Fruit fly (Drosophila melanogaster) whole organism, embryonic: ENCODE results near the gene CG1074.

Source experiments
- Bgb ChIP-seq: fragments of 200-800 bp; sonication (Bioruptor generic); IDR thresholded peaks from 2 replicates; pipeline ENCODE4 v1.3.6; 2022; ENCODE audit warnings: missing biosample characterization, missing genetic modification characterization; ENCODE audit not compliant: partially characterized antibody
- CG10366 ChIP-seq: fragments of 200-800 bp; sonication (Bioruptor generic); IDR thresholded peaks from 2 replicates; pipeline ENCODE4 v1.3.6; 2022; ENCODE audit warnings: missing biosample characterization, missing genetic modification characterization
- CG11247 ChIP-seq: fragments of 200-800 bp; sonication (Bioruptor generic); IDR thresholded peaks from 2 replicates; pipeline ENCODE4 v1.3.6; 2022; ENCODE audit warnings: missing biosample characterization, missing genetic modification characterization
- CG13287 ChIP-seq: fragments of 200-800 bp; sonication (Bioruptor generic); IDR thresholded peaks from 2 replicates; pipeline ENCODE4 v1.3.6; 2022; ENCODE audit warnings: missing biosample characterization, missing genetic modification characterization; ENCODE audit not compliant: partially characterized antibody
- CG14860 ChIP-seq: fragments of 200-800 bp; sonication (Bioruptor generic); IDR thresholded peaks from 3 replicates; pipeline ENCODE4 v1.3.6; 2022; ENCODE audit warnings: missing biosample characterization, missing genetic modification characterization; ENCODE audit not compliant: partially characterized antibody
- CG15073 ChIP-seq: fragments of 200-800 bp; sonication (Bioruptor generic); optimal IDR thresholded peaks from 2 replicates; lab custom pipeline; 2016; ENCODE audit warnings: missing biosample characterization, missing genetic modification characterization
- CG15479 ChIP-seq: fragments of 200-800 bp; sonication (Bioruptor generic); optimal IDR thresholded peaks from 3 replicates; lab custom pipeline; 2019; ENCODE audit warnings: missing biosample characterization, mild to moderate bottlenecking, missing genetic modification characterization, moderate library complexity
- CG34376 ChIP-seq: fragments of 200-800 bp; sonication (Bioruptor generic); optimal IDR thresholded peaks from 2 replicates; lab custom pipeline; 2018; ENCODE audit warnings: missing biosample characterization, mild to moderate bottlenecking, missing genetic modification characterization
- CG42726 ChIP-seq: fragments of 200-800 bp; sonication (Bioruptor generic); IDR thresholded peaks from 2 replicates; pipeline ENCODE4 v1.3.6; 2022; ENCODE audit warnings: missing biosample characterization, missing genetic modification characterization; ENCODE audit not compliant: partially characterized antibody
- CG4617 ChIP-seq: fragments of 200-800 bp; sonication (Bioruptor generic); optimal IDR thresholded peaks from 3 replicates; lab custom pipeline; 2016; ENCODE audit warnings: missing biosample characterization, missing genetic modification characterization, borderline replicate concordance
- CG5180 ChIP-seq: fragments of 200-800 bp; sonication (Bioruptor generic); optimal IDR thresholded peaks from 3 replicates; lab custom pipeline; 2017; ENCODE audit warnings: missing biosample characterization, missing genetic modification characterization, mild to moderate bottlenecking, moderate library complexity, missing genetic modification reagents
- CG9437 ChIP-seq: fragments of 200-800 bp; sonication (Bioruptor generic); optimal IDR thresholded peaks from 2 replicates; lab custom pipeline; 2018; ENCODE audit warnings: missing biosample characterization, mild to moderate bottlenecking, missing genetic modification characterization
- D19B ChIP-seq: fragments of 200-800 bp; sonication (Bioruptor generic); optimal IDR thresholded peaks from 2 replicates; lab custom pipeline; 2017; ENCODE audit warnings: missing biosample characterization, mild to moderate bottlenecking, missing genetic modification characterization
- Fer1 ChIP-seq: fragments of 200-800 bp; sonication (Bioruptor generic); optimal IDR thresholded peaks from 2 replicates; lab custom pipeline; 2017; ENCODE audit warnings: missing biosample characterization, mild to moderate bottlenecking, missing genetic modification characterization
- GATAe ChIP-seq: fragments of 200-800 bp; sonication (Bioruptor generic); conservative IDR thresholded peaks from 2 replicates; pipeline ENCODE4 v1.3.6; 2022; ENCODE audit warnings: missing biosample characterization, missing genetic modification characterization
- HLH4C ChIP-seq: fragments of 200-800 bp; sonication (Bioruptor generic); IDR thresholded peaks from 3 replicates; pipeline ENCODE4 v1.3.6; 2022; ENCODE audit warnings: missing biosample characterization, missing genetic modification characterization; ENCODE audit not compliant: partially characterized antibody
- Hey ChIP-seq: fragments of 200-800 bp; sonication (Bioruptor generic); optimal IDR thresholded peaks from 3 replicates; lab custom pipeline; 2018; ENCODE audit warnings: missing biosample characterization, mild to moderate bottlenecking, missing genetic modification characterization
- Pdp1 ChIP-seq, 2 experiments: fragments of 200-800 bp; sonication (Bioruptor generic); optimal IDR thresholded peaks; 3 replicates each; lab custom pipeline; 2016; ENCODE audit warnings: missing biosample characterization in 2 of 2, missing genetic modification characterization in 2 of 2, mild to moderate bottlenecking in 1 of 2, moderate library complexity in 1 of 2
- Scr ChIP-seq: fragments of 200-800 bp; sonication (Bioruptor generic); IDR thresholded peaks from 2 replicates; pipeline ENCODE4 v1.3.6; 2022; ENCODE audit warnings: missing biosample characterization, missing genetic modification characterization; ENCODE audit not compliant: partially characterized antibody
- Ssrp ChIP-seq: fragments of 200-800 bp; sonication (Bioruptor generic); optimal IDR thresholded peaks from 2 replicates; lab custom pipeline; 2018; ENCODE audit warnings: missing biosample characterization, mild to moderate bottlenecking, missing genetic modification characterization, moderate library complexity
- amos ChIP-seq: fragments of 200-800 bp; sonication (Bioruptor generic); IDR thresholded peaks from 2 replicates; pipeline ENCODE4 v1.3.6; 2022; ENCODE audit warnings: missing biosample characterization, missing genetic modification characterization; ENCODE audit not compliant: partially characterized antibody
- bbx ChIP-seq: fragments of 200-800 bp; sonication (Bioruptor generic); IDR thresholded peaks from 2 replicates; pipeline ENCODE4 v1.3.6; 2022; ENCODE audit warnings: missing biosample characterization, missing genetic modification characterization; ENCODE audit not compliant: partially characterized antibody
- bcd ChIP-seq: fragments of 200-800 bp; sonication (Bioruptor generic); optimal IDR thresholded peaks from 2 replicates; lab custom pipeline; 2017; ENCODE audit warnings: missing biosample characterization, mild to moderate bottlenecking, missing genetic modification characterization
- cg ChIP-seq: fragments of 200-800 bp; sonication (Bioruptor generic); optimal IDR thresholded peaks from 3 replicates; lab custom pipeline; 2019; ENCODE audit warnings: missing biosample characterization, mild to moderate bottlenecking, missing genetic modification characterization, moderate library complexity
- crc ChIP-seq: fragments of 200-800 bp; sonication (Bioruptor generic); optimal IDR thresholded peaks from 2 replicates; lab custom pipeline; 2016; ENCODE audit warnings: missing biosample characterization, missing genetic modification characterization
- exex ChIP-seq: fragments of 200-800 bp; sonication (Bioruptor generic); optimal IDR thresholded peaks from 4 replicates; lab custom pipeline; 2018; ENCODE audit warnings: missing biosample characterization, mild to moderate bottlenecking, missing genetic modification characterization, moderate library complexity
- grn ChIP-seq: fragments of 200-800 bp; sonication (Bioruptor generic); optimal IDR thresholded peaks from 3 replicates; lab custom pipeline; 2017; ENCODE audit warnings: missing biosample characterization, missing genetic modification characterization
- gsb-n ChIP-seq: fragments of 200-800 bp; sonication (Bioruptor generic); optimal IDR thresholded peaks from 3 replicates; lab custom pipeline; 2018; ENCODE audit warnings: missing biosample characterization, mild to moderate bottlenecking, missing genetic modification characterization
- ind ChIP-seq: fragments of 200-800 bp; sonication (Bioruptor generic); optimal IDR thresholded peaks from 3 replicates; lab custom pipeline; 2016; ENCODE audit warnings: missing biosample characterization, missing genetic modification characterization
- mirr ChIP-seq: fragments of 200-800 bp; sonication (Bioruptor generic); optimal IDR thresholded peaks from 3 replicates; lab custom pipeline; 2018; ENCODE audit warnings: missing biosample characterization, mild to moderate bottlenecking, missing genetic modification characterization
- mld ChIP-seq: fragments of 200-800 bp; sonication (Bioruptor generic); IDR thresholded peaks from 3 replicates; pipeline ENCODE4 v1.3.6; 2022; ENCODE audit warnings: missing biosample characterization, missing genetic modification characterization; ENCODE audit not compliant: partially characterized antibody
- nerfin-2 ChIP-seq: fragments of 200-800 bp; sonication (Bioruptor generic); IDR thresholded peaks from 2 replicates; pipeline ENCODE4 v1.3.6; 2022; ENCODE audit warnings: missing biosample characterization, missing genetic modification characterization; ENCODE audit not compliant: partially characterized antibody
- nmo ChIP-seq: fragments of 200-800 bp; sonication (Bioruptor generic); optimal IDR thresholded peaks from 2 replicates; lab custom pipeline; 2018; ENCODE audit warnings: missing biosample characterization, mild to moderate bottlenecking, missing genetic modification characterization, moderate library complexity
- sd ChIP-seq: fragments of 200-800 bp; sonication (Bioruptor generic); optimal IDR thresholded peaks from 3 replicates; lab custom pipeline; 2018; ENCODE audit warnings: missing biosample characterization, mild to moderate bottlenecking, missing genetic modification characterization, moderate library complexity
- sug ChIP-seq: fragments of 200-800 bp; optimal IDR thresholded peaks from 2 replicates; lab custom pipeline; 2019; ENCODE audit warnings: missing biosample characterization, mild to moderate bottlenecking, missing genetic modification characterization, moderate library complexity
- tna ChIP-seq: fragments of 200-800 bp; sonication (Bioruptor generic); IDR thresholded peaks from 2 replicates; pipeline ENCODE4 v1.3.6; 2022; ENCODE audit warnings: missing biosample characterization, missing genetic modification characterization; ENCODE audit not compliant: partially characterized antibody
- wek ChIP-seq: fragments of 200-800 bp; sonication (Bioruptor generic); optimal IDR thresholded peaks from 3 replicates; lab custom pipeline; 2018; ENCODE audit warnings: missing biosample characterization, mild to moderate bottlenecking, missing genetic modification characterization, moderate library complexity
- wor ChIP-seq: fragments of 200-800 bp; sonication (Bioruptor generic); IDR thresholded peaks from 2 replicates; pipeline ENCODE4 v1.3.6; 2022; ENCODE audit warnings: missing biosample characterization, missing genetic modification characterization

The CG1074 gene

DNA sequence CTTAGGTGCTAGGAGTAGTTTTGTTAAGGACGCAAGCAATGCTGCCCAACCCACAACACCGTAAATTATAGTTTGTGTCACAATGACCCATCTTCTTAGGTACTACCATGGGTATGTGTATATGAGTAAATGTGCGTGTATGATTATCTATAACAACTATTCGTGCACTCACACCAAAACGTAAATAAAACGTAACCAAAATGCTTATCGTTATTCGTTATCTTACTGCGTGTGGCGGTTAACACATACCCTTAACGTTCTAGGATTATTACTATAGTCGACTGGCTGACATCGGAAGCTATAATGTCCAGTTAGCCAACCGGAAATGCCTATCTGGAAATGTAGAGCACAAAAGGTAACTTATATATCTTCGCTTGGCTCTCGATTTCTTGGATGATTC is 11.3 kb downstream of the CG1074 start:
- TF ChIP-seq CG5180 (GFP tag; lab: Kevin White, UChicago) (no peak), CG34376 (GFP tag; lab: Kevin White, UChicago) (peak; percentile 1), CG15479 (GFP tag; lab: Kevin White, UChicago) (peak; percentile 83), CG14860 (GFP tag; lab: Robert Waterston, UW) (peak; percentile 37; the same call in 1 of the 3 replicates), mld (GFP tag; lab: Robert Waterston, UW) (0 out of 3 replicates have a peak, but pooled peaks have one; percentile 42), mirr (GFP tag; lab: Kevin White, UChicago) (peak; percentile 68), HLH4C (GFP tag; lab: Robert Waterston, UW) (peak; percentile 68), cg (GFP tag; lab: Kevin White, UChicago) (peak; percentile 35), sug (tag; lab: Kevin White, UChicago) (peak; percentile 16), sd (tag; lab: Kevin White, UChicago) (peak; percentile 27), Pdp1 (GFP tag; optimal IDR thresholded peaks at IDR 0.05; lab: Kevin White, UChicago) (peak in 1 of 2 experiments; percentile 69), GATAe (0 out of 2 replicates have a peak, but pooled peaks have one; percentile 36), CG10366 (GFP tag; lab: Robert Waterston, UW) (no peak), wor (GFP tag; lab: Robert Waterston, UW) (no peak), bcd (GFP tag; lab: Kevin White, UChicago) (no peak), grn (GFP tag; lab: Kevin White, UChicago) (peak; percentile 60), CG9437 (GFP tag; lab: Kevin White, UChicago) (peak; percentile 74), CG15073 (GFP tag; lab: Kevin White, UChicago) (no peak), Hey (tag; lab: Kevin White, UChicago) (peak; percentile 98), CG13287 (peak; percentile 8; the same call in 1 of the 2 replicates), CG11247 (GFP tag; lab: Robert Waterston, UW) (no peak), nerfin-2 (GFP tag; lab: Robert Waterston, UW) (peak; percentile 42; the same call in 1 of the 2 replicates), wek (GFP tag; lab: Kevin White, UChicago) (peak; percentile 37), CG4617 (GFP tag; lab: Kevin White, UChicago) (no peak), gsb-n (tag; lab: Kevin White, UChicago) (no peak), CG42726 (GFP tag; lab: Robert Waterston, UW) (no peak), ind (GFP tag; lab: Kevin White, UChicago) (no peak), D19B (peak; percentile 24), tna (peak; percentile 69), Scr (GFP tag; lab: Robert Waterston, UW) (peak; percentile 27; the same call in 1 of the 2 replicates), amos (GFP tag; lab: Robert Waterston, UW) (peak; percentile 44; the same call in 1 of the 2 replicates), bbx (GFP tag; lab: Robert Waterston, UW) (peak; percentile 51; the same call in 1 of the 2 replicates), Ssrp (no peak), nmo (no peak), exex (tag; lab: Kevin White, UChicago) (peak; percentile 57), crc (GFP tag; lab: Kevin White, UChicago) (no peak), Bgb (peak; percentile 62; the same call in 1 of the 2 replicates), Fer1 (GFP tag; lab: Kevin White, UChicago) (peak; percentile 31)
